Fruit fly (Drosophila melanogaster): ENCODE data around the gene HipHop.

Gene HipHop

DNA sequence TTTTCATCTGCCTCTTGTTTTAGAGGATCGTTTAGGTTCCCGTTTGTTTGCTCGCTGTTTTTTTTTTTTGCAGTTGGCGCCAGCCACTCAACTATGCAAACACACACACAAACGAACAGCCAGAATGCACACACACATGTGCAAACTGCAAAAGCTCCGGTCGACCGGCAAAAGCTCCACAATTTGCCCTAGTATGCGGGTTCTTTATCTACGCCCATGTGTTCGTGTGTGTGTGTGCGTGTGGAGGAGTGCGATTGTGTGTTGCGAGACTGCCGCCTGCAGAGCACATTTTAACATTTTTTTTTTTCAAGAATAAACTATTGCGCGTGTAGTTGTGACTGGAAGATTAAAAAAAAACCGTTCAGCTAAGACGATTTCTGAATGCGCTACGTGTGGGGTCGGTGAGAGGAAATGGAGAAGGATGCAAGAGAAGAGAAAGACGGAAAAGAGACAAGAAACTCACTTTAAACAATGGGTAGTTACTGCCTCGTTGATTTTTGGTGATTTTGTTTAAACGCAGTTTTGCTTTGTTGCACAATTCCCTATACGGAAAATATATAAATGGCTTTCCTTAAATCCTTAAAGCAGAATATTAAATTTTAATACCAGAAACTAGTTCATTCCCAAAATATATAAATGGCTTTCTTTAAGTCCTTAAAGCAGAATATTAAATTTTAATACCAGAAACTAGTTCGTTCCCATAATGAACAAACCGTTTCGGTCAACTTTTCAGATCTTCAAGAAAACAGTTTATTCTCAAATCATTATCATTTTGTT, 29.6 kb upstream of the HipHop start:
- TF ChIP-seq usp (GFP tag; optimal IDR thresholded peaks at IDR 0.05) (no peak), CG8478 (optimal IDR thresholded peaks at IDR 0.05) (no peak), Dll (optimal IDR thresholded peaks at IDR 0.05) (no peak), EcR (GFP tag; optimal IDR thresholded peaks at IDR 0.05) (no peak), psq (optimal IDR thresholded peaks at IDR 0.05) (no peak), pan (optimal IDR thresholded peaks at IDR 0.05) (no peak)

DNA sequence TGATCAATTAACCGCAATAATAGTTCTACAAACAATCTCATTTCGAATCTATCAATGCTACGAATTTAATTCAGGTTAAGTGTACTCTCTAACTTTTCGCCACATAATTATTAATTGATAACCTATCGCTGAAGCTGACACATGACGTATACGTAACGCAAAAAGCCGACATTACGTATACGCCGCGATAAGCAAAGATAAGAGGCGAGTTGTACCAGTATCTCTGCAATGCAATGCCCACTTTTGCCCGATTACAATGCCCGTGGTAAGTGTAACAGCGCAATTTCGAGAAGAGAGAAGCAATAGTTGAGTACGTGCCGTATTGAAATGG, 29.0 kb upstream of the HipHop start:
- no peak for TF ChIP-seq usp (GFP tag; optimal IDR thresholded peaks at IDR 0.05)
- no peak for TF ChIP-seq pan (optimal IDR thresholded peaks at IDR 0.05)
- TF ChIP-seq psq (optimal IDR thresholded peaks at IDR 0.05): no peak
- no peak for TF ChIP-seq Dll (optimal IDR thresholded peaks at IDR 0.05)
- TF ChIP-seq EcR (GFP tag; optimal IDR thresholded peaks at IDR 0.05): no peak
- no peak for TF ChIP-seq CG8478 (optimal IDR thresholded peaks at IDR 0.05)

DNA sequence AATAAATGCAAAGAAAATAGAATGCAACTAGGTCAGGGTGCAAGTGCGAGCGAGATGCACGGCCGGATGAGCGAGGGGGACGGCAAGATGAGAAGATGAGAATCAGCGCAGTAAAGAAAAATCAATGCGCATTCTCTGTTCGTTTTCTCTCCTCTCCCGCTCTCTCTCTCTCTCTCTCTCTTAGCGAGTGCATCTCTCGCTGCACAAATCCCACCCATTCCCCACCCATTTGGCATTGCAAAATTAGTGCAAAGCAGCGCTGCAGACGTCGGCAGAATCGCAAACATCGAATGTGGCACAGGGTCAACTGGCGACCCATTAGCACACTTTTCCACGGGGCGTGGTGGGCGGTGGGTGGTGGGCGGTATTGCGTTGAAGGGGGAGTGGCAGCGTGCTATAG, 28.1 kb upstream of the HipHop start:
- no peak for TF ChIP-seq Dll (optimal IDR thresholded peaks at IDR 0.05)

DNA sequence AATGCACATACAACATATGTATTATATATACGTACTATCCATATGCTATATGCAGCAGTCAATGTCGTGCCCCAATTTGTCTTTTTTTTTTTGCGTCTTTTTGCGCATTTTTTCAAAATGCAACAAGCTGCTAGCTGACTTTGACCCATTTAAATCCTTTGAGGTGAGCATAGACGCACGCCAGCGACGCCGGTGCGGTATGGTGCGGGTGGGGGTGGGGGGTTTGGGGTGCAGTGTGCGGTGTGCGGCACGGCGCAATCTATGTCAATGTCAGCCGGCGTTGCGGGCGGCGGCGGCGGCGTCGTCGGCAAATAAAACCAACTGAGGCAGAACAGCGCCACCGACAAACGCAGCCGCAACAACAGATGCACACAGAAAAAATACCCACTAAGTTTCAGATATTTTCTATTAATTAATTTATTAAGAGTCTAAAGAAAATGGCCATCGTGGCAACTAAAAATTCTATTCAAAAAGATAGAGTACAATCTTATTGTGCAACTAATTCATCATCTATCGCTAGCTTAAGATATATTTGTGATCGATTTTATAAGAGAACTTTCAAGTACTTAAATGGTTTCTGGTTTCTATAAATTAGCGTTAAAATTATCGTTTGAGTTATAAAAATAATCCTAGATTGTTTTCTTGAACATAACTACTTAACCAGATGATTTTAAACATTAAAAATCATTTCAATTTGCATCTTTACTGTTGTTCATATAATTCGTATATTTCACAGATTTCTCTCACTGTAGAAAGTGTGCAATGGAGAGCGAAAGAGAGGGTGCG, 25.7 kb upstream of the HipHop start:
- no peak for TF ChIP-seq Dll (optimal IDR thresholded peaks at IDR 0.05)
- no peak for TF ChIP-seq usp (GFP tag; optimal IDR thresholded peaks at IDR 0.05)
- no peak for TF ChIP-seq CG8478 (optimal IDR thresholded peaks at IDR 0.05)
- TF ChIP-seq EcR (GFP tag; optimal IDR thresholded peaks at IDR 0.05): no peak
- TF ChIP-seq pan (optimal IDR thresholded peaks at IDR 0.05): no peak
- TF ChIP-seq psq (optimal IDR thresholded peaks at IDR 0.05): no peak

DNA sequence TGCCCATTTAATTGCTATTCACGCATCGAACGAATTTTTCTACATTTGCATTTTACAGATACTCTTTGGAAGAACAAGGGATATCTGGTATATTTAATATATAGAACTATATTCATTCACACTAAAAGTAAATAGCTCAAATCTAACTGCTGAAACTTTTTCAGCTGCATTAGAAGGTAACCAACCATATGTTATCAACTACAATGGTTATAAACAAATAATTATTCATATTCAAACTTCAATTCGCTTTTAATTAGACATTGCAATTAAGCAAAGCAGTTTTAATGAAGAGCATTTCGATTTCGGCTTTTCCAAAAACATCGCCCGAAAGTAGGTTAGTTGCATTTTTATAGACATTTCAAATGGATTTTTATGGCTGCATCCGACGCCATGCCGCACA, 24.6 kb upstream of the HipHop start:
- TF ChIP-seq pan (optimal IDR thresholded peaks at IDR 0.05): no peak
- TF ChIP-seq psq (optimal IDR thresholded peaks at IDR 0.05): no peak
- no peak for TF ChIP-seq EcR (GFP tag; optimal IDR thresholded peaks at IDR 0.05)
- TF ChIP-seq usp (GFP tag; optimal IDR thresholded peaks at IDR 0.05): no peak
- TF ChIP-seq Dll (optimal IDR thresholded peaks at IDR 0.05): no peak
- no peak for TF ChIP-seq CG8478 (optimal IDR thresholded peaks at IDR 0.05)

DNA sequence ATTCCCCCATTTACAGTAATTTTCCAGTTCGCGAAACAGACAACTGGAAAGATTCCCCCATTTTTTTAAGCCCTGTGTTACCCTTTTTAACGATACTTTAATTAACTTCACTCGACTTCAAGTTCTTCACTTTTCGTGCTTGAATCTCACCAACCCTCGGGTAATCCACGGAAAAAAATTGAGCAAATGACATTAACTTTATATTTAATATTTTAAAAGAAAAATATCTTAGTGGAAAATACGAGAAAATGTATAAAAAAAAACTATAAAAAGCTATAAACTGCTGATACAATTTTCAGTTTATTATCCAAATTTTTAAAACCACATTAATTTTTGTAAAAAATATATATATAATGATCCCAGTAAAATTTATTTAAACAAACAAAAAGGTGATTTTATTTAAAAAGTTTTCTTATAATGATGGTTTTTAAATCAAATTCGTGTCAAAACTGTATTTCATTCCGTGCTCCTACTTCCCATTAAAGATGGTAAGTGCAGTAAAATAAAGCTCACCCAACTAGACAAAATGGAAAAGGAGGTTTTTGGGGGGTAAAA, 21.4 kb upstream of the HipHop start:
- TF ChIP-seq EcR (GFP tag; optimal IDR thresholded peaks at IDR 0.05) (no peak), pan (optimal IDR thresholded peaks at IDR 0.05) (no peak), usp (GFP tag; optimal IDR thresholded peaks at IDR 0.05) (no peak), Dll (optimal IDR thresholded peaks at IDR 0.05) (no peak), psq (optimal IDR thresholded peaks at IDR 0.05) (no peak), CG8478 (optimal IDR thresholded peaks at IDR 0.05) (no peak)

DNA sequence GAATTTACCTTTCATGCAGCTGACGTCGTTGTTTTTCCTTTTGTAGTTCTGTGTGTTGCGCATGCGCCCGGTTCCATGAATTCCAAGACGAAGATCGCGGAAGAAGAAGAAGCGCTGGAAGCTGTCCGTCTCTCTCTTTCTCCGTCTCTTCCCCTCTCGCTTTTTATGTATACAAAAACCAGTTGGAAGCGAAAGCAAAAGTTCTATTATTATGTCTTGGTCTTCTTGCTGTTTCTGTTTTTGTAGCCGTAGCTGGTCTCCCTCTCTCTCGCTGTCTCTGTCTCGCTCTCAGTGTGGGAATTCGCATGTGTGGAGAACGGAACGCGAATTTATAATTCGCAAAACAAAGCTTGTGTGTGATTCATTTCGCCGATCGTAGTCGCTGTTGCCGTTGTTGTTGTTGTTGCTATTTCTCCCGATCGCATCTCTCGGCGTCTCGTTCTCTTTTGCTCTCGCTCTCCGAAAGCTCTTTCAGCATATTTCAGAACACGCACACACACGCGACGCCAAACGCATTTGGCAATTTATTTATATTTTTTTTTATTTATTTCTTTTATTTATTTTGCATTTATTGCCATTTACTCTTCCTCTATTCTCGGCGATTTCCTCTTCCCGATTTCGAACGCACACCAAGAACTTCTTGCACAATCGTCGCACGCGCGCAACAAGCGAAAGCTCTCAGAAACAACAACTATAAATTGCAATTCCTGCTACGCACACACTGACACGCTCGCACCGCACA, 20.7 kb upstream of the HipHop start:
- no peak for TF ChIP-seq CG8478 (optimal IDR thresholded peaks at IDR 0.05)
- TF ChIP-seq Dll (optimal IDR thresholded peaks at IDR 0.05): peak; percentile 13
- no peak for TF ChIP-seq psq (optimal IDR thresholded peaks at IDR 0.05)
- no peak for TF ChIP-seq usp (GFP tag; optimal IDR thresholded peaks at IDR 0.05)

DNA sequence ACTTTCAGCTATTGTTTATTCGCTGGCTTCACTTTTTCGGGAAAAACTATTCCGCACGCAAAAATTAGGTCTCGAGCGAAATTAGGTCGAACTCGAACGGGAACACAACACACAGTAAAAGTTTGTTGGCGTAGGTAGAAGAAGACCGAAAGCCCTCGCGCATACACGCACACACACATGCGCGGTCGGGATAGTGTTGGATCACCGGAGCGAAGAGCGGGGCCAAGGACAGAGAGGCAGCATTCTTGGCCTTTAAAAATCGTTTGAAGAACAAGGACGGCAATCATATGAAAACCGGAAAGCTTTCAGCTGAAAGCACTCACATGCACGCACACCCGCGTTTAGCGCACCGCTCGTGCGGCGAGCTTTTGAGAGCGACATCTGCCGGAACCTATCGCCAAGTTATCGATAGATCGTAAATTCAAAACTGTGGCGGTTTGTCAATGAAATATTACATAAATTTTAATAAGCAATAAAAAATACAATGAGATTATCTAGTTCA, 19.7 kb upstream of the HipHop start, which contains the start of gene ftz-f1:
Gene ftz-f1 (minus strand): TSS at position 116 of the 502 bp plus-strand sequence.
- TF ChIP-seq CG8478 (optimal IDR thresholded peaks at IDR 0.05) (no peak), Dll (optimal IDR thresholded peaks at IDR 0.05) (no peak), EcR (GFP tag; optimal IDR thresholded peaks at IDR 0.05) (no peak)

DNA sequence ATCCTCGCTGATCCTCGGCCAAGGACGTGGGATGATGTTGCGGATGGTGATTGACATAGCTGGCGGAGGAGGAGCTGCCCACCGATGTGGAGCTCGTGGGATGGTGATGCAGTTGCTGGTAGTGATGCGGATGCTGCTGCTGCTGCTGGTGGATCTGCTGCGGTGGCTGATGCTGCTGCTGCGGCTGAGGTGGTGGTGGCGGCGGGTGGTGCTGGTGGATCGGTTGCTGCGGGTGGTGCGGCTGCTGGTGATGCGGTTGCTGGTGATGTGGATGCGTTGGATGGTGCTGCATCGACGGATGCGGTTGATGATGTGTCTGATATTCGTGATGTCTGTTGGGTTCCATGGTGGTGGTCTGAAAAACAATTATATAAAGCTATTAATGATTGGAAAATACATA, 11.9 kb upstream of the HipHop start:
- TF ChIP-seq pan (optimal IDR thresholded peaks at IDR 0.05): no peak
- no peak for TF ChIP-seq EcR (GFP tag; optimal IDR thresholded peaks at IDR 0.05)
- TF ChIP-seq psq (optimal IDR thresholded peaks at IDR 0.05): no peak
- TF ChIP-seq CG8478 (optimal IDR thresholded peaks at IDR 0.05): no peak
- no peak for TF ChIP-seq usp (GFP tag; optimal IDR thresholded peaks at IDR 0.05)
- TF ChIP-seq Dll (optimal IDR thresholded peaks at IDR 0.05): no peak

DNA sequence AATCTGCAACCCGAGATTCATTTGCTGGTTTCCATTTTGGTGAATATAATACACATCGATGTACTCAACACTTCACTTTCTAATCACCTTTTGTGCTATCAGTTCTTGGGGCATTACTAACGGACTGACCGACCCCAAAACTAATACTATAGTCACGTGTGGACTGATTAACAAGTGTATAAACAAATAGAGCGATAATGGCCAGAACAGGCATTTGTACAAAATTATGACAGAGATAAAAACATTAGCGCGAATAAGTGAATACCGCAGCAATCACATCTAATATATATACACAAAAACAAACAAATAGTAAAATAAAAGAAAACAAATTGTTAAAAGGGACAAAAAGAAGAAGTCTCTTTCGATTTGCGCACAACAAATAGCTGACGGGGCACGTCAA, 10.5 kb upstream of the HipHop start:
- TF ChIP-seq psq (optimal IDR thresholded peaks at IDR 0.05): no peak
- no peak for TF ChIP-seq Dll (optimal IDR thresholded peaks at IDR 0.05)
- no peak for TF ChIP-seq pan (optimal IDR thresholded peaks at IDR 0.05)
- TF ChIP-seq CG8478 (optimal IDR thresholded peaks at IDR 0.05): no peak
- TF ChIP-seq usp (GFP tag; optimal IDR thresholded peaks at IDR 0.05): no peak

DNA sequence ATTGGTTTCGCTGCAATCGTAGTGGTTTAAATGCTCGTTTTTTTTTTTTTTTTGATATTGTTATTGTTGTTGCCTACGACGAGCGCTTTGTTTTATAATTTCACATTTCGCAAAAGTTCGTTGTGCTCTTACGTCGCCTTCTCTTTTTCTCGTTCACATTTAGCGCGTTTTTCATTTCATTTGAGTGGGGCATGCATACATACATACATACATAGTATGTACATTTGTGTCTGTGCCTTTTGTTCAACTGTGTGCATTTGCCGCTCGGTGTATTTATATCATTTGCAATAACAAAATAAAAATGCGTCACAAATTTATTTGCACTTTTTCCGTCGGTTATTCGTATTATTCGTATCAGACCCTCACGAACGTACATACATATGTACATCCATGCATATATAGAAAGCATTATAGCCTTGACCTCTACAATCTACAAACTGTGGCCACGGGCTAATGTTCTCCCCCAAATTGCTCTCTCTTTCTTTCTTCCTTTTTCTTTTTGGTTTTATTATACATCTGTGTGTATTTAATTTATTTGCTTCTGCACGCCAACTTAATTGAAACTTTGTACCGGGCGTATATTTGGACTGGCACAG, 8.7 kb upstream of the HipHop start:
- no peak for TF ChIP-seq CG8478 (optimal IDR thresholded peaks at IDR 0.05)
- TF ChIP-seq pan (optimal IDR thresholded peaks at IDR 0.05): no peak
- TF ChIP-seq EcR (GFP tag; optimal IDR thresholded peaks at IDR 0.05): no peak
